Worm (Caenorhabditis elegans) whole organism, late embryonic: Measurements from ENCODE around the gene R07H5.16.

Source experiments
- ama-1 ChIP-seq: fragments of 150-350 bp; optimal IDR thresholded peaks from 2 replicates; lab custom pipeline; 2014
- ceh-14 ChIP-seq: sonication (generic microtip); optimal IDR thresholded peaks from 2 replicates; lab custom pipeline; 2016; ENCODE audit warnings: missing genotype, missing genetic modification characterization, missing compliant biosample characterization
- ceh-2 ChIP-seq: sonication (generic microtip); optimal IDR thresholded peaks from 2 replicates; lab custom pipeline; 2016; ENCODE audit warnings: missing genotype, missing genetic modification characterization, missing compliant biosample characterization
- ceh-22 ChIP-seq: sonication (generic microtip); optimal IDR thresholded peaks from 2 replicates; lab custom pipeline; 2017; ENCODE audit warnings: missing biosample characterization, missing genetic modification characterization
- ceh-9 ChIP-seq: sonication (generic microtip); optimal IDR thresholded peaks from 2 replicates; lab custom pipeline; 2016; ENCODE audit warnings: mild to moderate bottlenecking, missing genetic modification characterization, inconsistent platforms, missing compliant biosample characterization
- fkh-10 ChIP-seq: fragments of 150-350 bp; optimal IDR thresholded peaks from 2 replicates; lab custom pipeline; 2014; ENCODE audit warnings: missing biosample characterization, missing genetic modification reagents, missing genetic modification characterization
- hlh-13 ChIP-seq: fragments of 200-800 bp; sonication (Bioruptor generic); optimal IDR thresholded peaks from 2 replicates; lab custom pipeline; 2018; ENCODE audit warnings: mild to moderate bottlenecking, missing genetic modification characterization, missing compliant biosample characterization
- pha-2 ChIP-seq: sonication (generic microtip); optimal IDR thresholded peaks from 2 replicates; lab custom pipeline; 2017; ENCODE audit warnings: mild to moderate bottlenecking, missing genetic modification characterization, missing compliant biosample characterization
- pha-4 ChIP-seq: fragments of 150-350 bp; optimal IDR thresholded peaks from 2 replicates; lab custom pipeline; 2018; ENCODE audit warnings: missing biosample characterization, missing genetic modification reagents, missing genetic modification characterization
- sox-4 ChIP-seq: sonication (generic microtip); optimal IDR thresholded peaks from 2 replicates; lab custom pipeline; 2017; ENCODE audit warnings: mild to moderate bottlenecking, missing genetic modification characterization, inconsistent platforms, missing compliant biosample characterization
- syd-9 ChIP-seq: sonication (generic microtip); optimal IDR thresholded peaks from 2 replicates; lab custom pipeline; 2016; ENCODE audit warnings: mild to moderate bottlenecking, missing genetic modification characterization, moderate library complexity, missing compliant biosample characterization

DNA sequence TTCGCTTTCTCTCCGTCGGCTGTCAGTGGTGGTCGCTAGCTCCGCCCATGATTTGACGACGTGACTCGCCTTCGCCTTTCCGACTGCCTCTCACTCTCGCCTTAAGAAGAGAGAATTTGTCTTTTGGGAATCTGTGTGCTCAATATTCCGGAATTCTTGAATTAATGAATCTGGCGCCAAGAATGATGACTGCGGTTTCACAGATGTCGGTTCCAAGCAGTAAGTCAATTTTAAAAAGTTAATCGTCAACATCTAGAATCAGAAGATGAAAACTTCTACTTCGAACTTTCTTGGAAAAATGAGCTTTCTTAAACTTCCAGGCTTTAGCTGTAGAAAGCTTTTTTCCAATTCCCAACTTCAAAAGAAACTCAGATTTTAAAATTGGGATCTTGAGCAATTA, 29.5 kb upstream of the R07H5.16 start, which contains the start of gene nhr-67:
- TF ChIP-seq sox-4 (tag; lab: Kevin White, UChicago), result no peak
- no peak for TF ChIP-seq ama-1 (lab: Kevin White, UChicago)
- no peak for TF ChIP-seq ceh-2
- no peak for TF ChIP-seq fkh-10
- TF ChIP-seq syd-9, result no peak
- TF ChIP-seq pha-2 (tag; lab: Kevin White, UChicago), result no peak
- no peak for TF ChIP-seq pha-4 (tag; lab: Kevin White, UChicago)
- no peak for TF ChIP-seq ceh-14
- no peak for TF ChIP-seq ceh-9 (tag; lab: Kevin White, UChicago)
- TF ChIP-seq hlh-13 (GFP tag; lab: Kevin White, UChicago), result no peak
- TF ChIP-seq ceh-22 (tag; lab: Kevin White, UChicago), result no peak
